Worm (Caenorhabditis elegans) whole organism, early embryonic: ENCODE measurements around the gene sbsp-1.

Source experiments
- F13C5.2 ChIP-seq: sonication (generic microtip); optimal IDR thresholded peaks from 2 replicates; lab custom pipeline; 2017; ENCODE audit warnings: mild to moderate bottlenecking, missing genetic modification characterization, inconsistent platforms, missing compliant biosample characterization
- ama-1 ChIP-seq: fragments of 150-350 bp; optimal IDR thresholded peaks from 2 replicates; lab custom pipeline; 2014
- ceh-36 ChIP-seq: sonication (generic microtip); optimal IDR thresholded peaks from 2 replicates; lab custom pipeline; 2016; ENCODE audit warnings: missing genetic modification characterization, inconsistent platforms, missing compliant biosample characterization
- ets-7 ChIP-seq: sonication (generic microtip); optimal IDR thresholded peaks from 2 replicates; lab custom pipeline; 2016; ENCODE audit warnings: missing genotype, missing genetic modification characterization, missing compliant biosample characterization
- flt-1 ChIP-seq: fragments of 200-800 bp; sonication (Bioruptor generic); IDR thresholded peaks from 2 replicates; pipeline ENCODE4 v1.3.6; 2022; ENCODE audit warnings: missing genetic modification characterization, missing compliant biosample characterization
- hmbx-1 ChIP-seq: sonication (generic microtip); optimal IDR thresholded peaks from 2 replicates; lab custom pipeline; 2016; ENCODE audit warnings: mild to moderate bottlenecking, missing genetic modification characterization, missing compliant biosample characterization
- hmg-4 ChIP-seq: fragments of 200-800 bp; sonication (Bioruptor generic); optimal IDR thresholded peaks from 2 replicates; lab custom pipeline; 2018; ENCODE audit warnings: mild to moderate bottlenecking, missing genetic modification characterization, missing compliant biosample characterization
- scrt-1 ChIP-seq: fragments of 200-800 bp; sonication (Bioruptor generic); IDR thresholded peaks from 2 replicates; pipeline ENCODE4 v1.3.6; 2022; ENCODE audit warnings: missing genetic modification characterization, missing compliant biosample characterization
- sea-1 ChIP-seq: fragments of 200-800 bp; sonication (Bioruptor generic); conservative IDR thresholded peaks from 2 replicates; pipeline ENCODE4 v1.3.6; 2022; ENCODE audit warnings: missing genetic modification characterization, missing compliant biosample characterization
- tbx-37 ChIP-seq: fragments of 200-800 bp; sonication (Bioruptor generic); conservative IDR thresholded peaks from 2 replicates; pipeline ENCODE4 v1.3.6; 2022; ENCODE audit warnings: missing genetic modification reagents, missing genetic modification characterization, missing compliant biosample characterization

DNA sequence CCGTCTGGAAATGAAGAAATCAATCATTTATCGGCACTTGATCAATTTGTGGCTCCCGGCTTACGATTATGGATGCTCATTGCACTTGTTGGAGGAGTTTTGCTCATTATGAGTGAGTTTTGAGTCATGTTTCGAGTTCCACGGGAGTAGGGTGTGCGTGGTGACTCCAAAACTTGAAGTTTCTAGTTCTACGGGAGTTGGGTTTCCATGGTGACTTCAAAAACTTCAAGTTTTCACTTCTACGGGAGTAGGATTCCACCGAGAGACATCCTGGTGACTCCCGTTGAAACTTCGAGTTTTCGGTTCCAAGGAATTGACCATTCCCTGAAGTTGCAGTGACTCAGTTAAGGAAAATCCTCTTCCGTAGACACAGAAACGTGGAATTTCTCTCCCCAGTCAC, 24.1 kb downstream of the sbsp-1 start:
- TF ChIP-seq flt-1 (GFP tag; lab: Robert Waterston, UW) = no peak
- TF ChIP-seq F13C5.2 (tag; lab: Kevin White, UChicago) = no peak
- TF ChIP-seq sea-1 = 0 out of 2 replicates have a peak, but pooled peaks have one; percentile 46
- no peak for TF ChIP-seq ama-1
- peak; percentile 60; the same call in 1 of the 2 replicates for TF ChIP-seq tbx-37 (GFP tag; lab: Robert Waterston, UW)
- TF ChIP-seq hmbx-1 = no peak
- TF ChIP-seq ets-7 (tag; lab: Kevin White, UChicago) = peak; percentile 12
- TF ChIP-seq ceh-36 (tag; lab: Kevin White, UChicago) = no peak
- no peak for TF ChIP-seq hmg-4 (GFP tag; lab: Kevin White, UChicago)
- TF ChIP-seq scrt-1 (GFP tag; lab: Robert Waterston, UW) = no peak
